Fruit fly (Drosophila melanogaster): ENCODE results near the gene S.

Gene S

DNA sequence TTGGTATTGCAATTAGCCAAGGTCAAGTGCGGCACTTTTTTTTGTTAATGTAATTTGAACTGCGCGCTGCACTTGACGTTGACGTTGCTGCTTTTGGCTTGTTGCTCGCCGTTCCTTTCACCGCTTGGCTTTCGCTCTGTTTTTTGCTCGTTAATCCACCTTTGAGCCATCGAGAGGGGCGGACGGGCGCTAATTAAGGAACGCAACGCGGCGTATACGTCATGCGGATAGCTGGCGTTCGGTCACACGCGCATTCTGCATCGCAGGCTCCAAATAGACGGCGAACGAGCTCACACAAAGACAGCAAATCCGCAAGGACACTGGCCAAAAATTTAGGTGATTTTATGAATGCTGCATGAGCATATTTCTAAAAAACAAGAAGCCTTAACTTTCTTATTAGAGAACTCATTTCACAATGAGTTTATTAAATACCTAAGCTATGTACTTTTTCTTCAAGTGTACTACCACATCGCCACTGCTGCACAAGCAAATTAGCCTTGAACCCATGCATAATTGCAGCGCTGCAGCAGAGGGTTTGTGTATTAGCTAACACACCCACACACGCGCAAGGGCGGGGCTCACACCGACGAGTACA, 8.8 kb upstream of the S start (continued):
- no peak for TF ChIP-seq unpg (GFP tag; optimal IDR thresholded peaks at IDR 0.05)
- TF ChIP-seq trem (tag; optimal IDR thresholded peaks at IDR 0.05) = no peak
- no peak for TF ChIP-seq CG11723 (GFP tag; optimal IDR thresholded peaks at IDR 0.05)
- no peak for TF ChIP-seq NK7.1 (GFP tag; optimal IDR thresholded peaks at IDR 0.05)
- no peak for TF ChIP-seq dati (GFP tag; IDR thresholded peaks at IDR 0.05)
- no peak for TF ChIP-seq PHDP (tag; optimal IDR thresholded peaks at IDR 0.05)
- no peak for TF ChIP-seq tgo (GFP tag; IDR thresholded peaks at IDR 0.05)
- TF ChIP-seq CG14710 (tag; optimal IDR thresholded peaks at IDR 0.05) = no peak
- peak; percentile 6 for TF ChIP-seq CG30431 (GFP tag; optimal IDR thresholded peaks at IDR 0.05)
- TF ChIP-seq CG9932 (GFP tag; IDR thresholded peaks at IDR 0.05) = 0 out of 2 replicates have a peak, but pooled peaks have one; percentile 12
- no peak for TF ChIP-seq CG12659 (GFP tag; optimal IDR thresholded peaks at IDR 0.05)
- no peak; the same call in 1 of the 2 replicates for TF ChIP-seq Xrp1 (GFP tag; IDR thresholded peaks at IDR 0.05)
- no peak for TF ChIP-seq HLHmδ (GFP tag; optimal IDR thresholded peaks at IDR 0.05)
- no peak for TF ChIP-seq otp (GFP tag; IDR thresholded peaks at IDR 0.05)
- TF ChIP-seq Meics (GFP tag; optimal IDR thresholded peaks at IDR 0.05) = no peak
- TF ChIP-seq knrl (GFP tag; IDR thresholded peaks at IDR 0.05; ENCODE audit: partially characterized antibody) = no peak
- TF ChIP-seq Ets65A (GFP tag) = peak; percentile 78
- TF ChIP-seq sr (GFP tag; IDR thresholded peaks at IDR 0.05) = no peak
- no peak for TF ChIP-seq lola (GFP tag; optimal IDR thresholded peaks at IDR 0.05)
- no peak for TF ChIP-seq CG3726 (GFP tag; IDR thresholded peaks at IDR 0.05)
- TF ChIP-seq Hr51 (GFP tag; optimal IDR thresholded peaks at IDR 0.05) = no peak
- TF ChIP-seq CG7271 (tag; optimal IDR thresholded peaks at IDR 0.05) = no peak
- TF ChIP-seq Pdp1 (GFP tag; optimal IDR thresholded peaks at IDR 0.05) = no peak
- no peak for TF ChIP-seq sc (optimal IDR thresholded peaks at IDR 0.05)
- no peak for TF ChIP-seq sc (GFP tag; optimal IDR thresholded peaks at IDR 0.05)
- TF ChIP-seq CG15269 (tag; optimal IDR thresholded peaks at IDR 0.05) = no peak
- no peak for TF ChIP-seq Sin3A (optimal IDR thresholded peaks at IDR 0.05)
- no peak for TF ChIP-seq corto (GFP tag; optimal IDR thresholded peaks at IDR 0.05)
- no peak for TF ChIP-seq Hr39 (optimal IDR thresholded peaks at IDR 0.05)
- no peak for TF ChIP-seq CG1602 (GFP tag; optimal IDR thresholded peaks at IDR 0.05)
- no peak for TF ChIP-seq CG18262 (tag; optimal IDR thresholded peaks at IDR 0.05)

DNA sequence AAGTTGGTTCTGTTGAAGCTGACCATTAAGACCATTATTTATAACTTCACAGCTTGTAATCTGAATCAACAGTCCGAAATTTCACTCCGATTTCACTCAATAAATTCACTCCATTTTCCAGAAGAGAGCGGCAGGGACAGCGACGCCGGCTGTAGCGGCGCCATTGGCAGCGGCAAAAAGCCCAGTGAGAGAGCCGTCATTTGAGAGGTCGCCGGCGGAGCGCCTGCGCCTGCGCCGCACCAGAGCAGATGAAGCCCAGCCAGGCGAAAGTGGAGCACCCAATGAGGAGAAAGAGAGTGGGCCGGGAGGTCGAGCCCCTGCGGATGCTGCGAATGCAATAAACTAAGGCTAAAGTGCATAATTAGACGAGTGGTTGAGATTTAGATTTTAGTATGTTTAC, 5.1 kb upstream of the S start:
- TF ChIP-seq Doc3 (GFP tag; IDR thresholded peaks at IDR 0.05; ENCODE audit: partially characterized antibody) = 0 out of 3 replicates have a peak, but pooled peaks have one; percentile 10
- TF ChIP-seq scrt (GFP tag; optimal IDR thresholded peaks at IDR 0.05) = peak; percentile 20
- no peak for TF ChIP-seq btn (GFP tag; optimal IDR thresholded peaks at IDR 0.05)
- TF ChIP-seq ewg (GFP tag; optimal IDR thresholded peaks at IDR 0.05) = peak; percentile 87
- 0 out of 2 replicates have a peak, but pooled peaks have one; percentile 9 for TF ChIP-seq CG14014 (GFP tag; IDR thresholded peaks at IDR 0.05)
- peak; percentile 68 for TF ChIP-seq Deaf1 (tag; optimal IDR thresholded peaks at IDR 0.05)
- TF ChIP-seq Trl (optimal IDR thresholded peaks at IDR 0.05) = peak; percentile 34 to 60
- TF ChIP-seq Trl (GFP tag; optimal IDR thresholded peaks at IDR 0.05) = no peak
- no peak for TF ChIP-seq CG4360 (GFP tag; IDR thresholded peaks at IDR 0.05)
- no peak for TF ChIP-seq CG4854 (GFP tag; optimal IDR thresholded peaks at IDR 0.05)
- TF ChIP-seq Adf1 (GFP tag; IDR thresholded peaks at IDR 0.05) = peak; percentile 85
- peak; percentile 93 for TF ChIP-seq z (GFP tag; IDR thresholded peaks at IDR 0.05)
- peak; percentile 11; the same call in 1 of the 2 replicates for TF ChIP-seq E2f2 (GFP tag; IDR thresholded peaks at IDR 0.05)
- TF ChIP-seq CG13287 (GFP tag; IDR thresholded peaks at IDR 0.05; ENCODE audit: partially characterized antibody) = peak; percentile 29; the same call in 1 of the 2 replicates
- no peak for TF ChIP-seq tap (tag; optimal IDR thresholded peaks at IDR 0.05)
- 0 out of 4 replicates have a peak, but pooled peaks have one; percentile 62 for TF ChIP-seq chinmo (GFP tag; IDR thresholded peaks at IDR 0.05; ENCODE audit: partially characterized antibody)
- no peak for TF ChIP-seq run (tag; optimal IDR thresholded peaks at IDR 0.05)
- 0 out of 3 replicates have a peak, but pooled peaks have one; percentile 4 for TF ChIP-seq sr (GFP tag; IDR thresholded peaks at IDR 0.05)
- TF ChIP-seq Ets97D (GFP tag; optimal IDR thresholded peaks at IDR 0.05) = no peak
